Comparison of ENCODE assay signal across 2 fruit fly cellular contexts in genomic region chrX:7702160-7702907, dm6.
TF ChIP-seq lines count a peak whose summit lies in the region.

No protein-coding gene starts in this region.

TF ChIP-seq in whole organism, adult, 20 proteins besides CTCF, POLR2A, EP300 and RAD21 (continued from another document):
- TF ChIP-seq Clk (GFP tag; optimal IDR thresholded peaks at IDR 0.05; lab: Kevin White, UChicago): no peak

TF ChIP-seq in whole organism, embryonic, 481 proteins besides CTCF, POLR2A, EP300 and RAD21 (continued from another document):
- TF ChIP-seq al (GFP tag; IDR thresholded peaks at IDR 0.05; lab: Robert Waterston, UW): 0 out of 2 replicates have a peak, but pooled peaks have one; percentile 15
- TF ChIP-seq CG16813 (GFP tag; IDR thresholded peaks at IDR 0.05; lab: Robert Waterston, UW; ENCODE audit: partially characterized antibody): peak; percentile 19; the same call in 1 of the 3 replicates
- TF ChIP-seq hth (optimal IDR thresholded peaks at IDR 0.05; lab: Kevin White, UChicago): no peak
- TF ChIP-seq Opbp (GFP tag; IDR thresholded peaks at IDR 0.05; lab: Robert Waterston, UW; ENCODE audit: partially characterized antibody): no peak
- no peak for TF ChIP-seq ap (GFP tag; IDR thresholded peaks at IDR 0.05; lab: Robert Waterston, UW)
- TF ChIP-seq gro (GFP tag; optimal IDR thresholded peaks at IDR 0.05; lab: Kevin White, UChicago): no peak
- TF ChIP-seq Med (GFP tag; lab: Kevin White, UChicago): peak; percentile 77
- TF ChIP-seq CG1832 (GFP tag; optimal IDR thresholded peaks at IDR 0.05; lab: Kevin White, UChicago): peak; percentile 88
- TF ChIP-seq CG18476 (GFP tag; optimal IDR thresholded peaks at IDR 0.05; lab: Kevin White, UChicago): no peak
- peak; percentile 38 for TF ChIP-seq wek (GFP tag; optimal IDR thresholded peaks at IDR 0.05; lab: Kevin White, UChicago)
- TF ChIP-seq bowl (GFP tag; IDR thresholded peaks at IDR 0.05; lab: Robert Waterston, UW): 0 out of 2 replicates have a peak, but pooled peaks have one; percentile 6
- no peak for TF ChIP-seq YL-1 (GFP tag; optimal IDR thresholded peaks at IDR 0.05; lab: Kevin White, UChicago)
- peak; percentile 77 for TF ChIP-seq vvl (GFP tag; IDR thresholded peaks at IDR 0.05; lab: Robert Waterston, UW)
- TF ChIP-seq exex (tag; optimal IDR thresholded peaks at IDR 0.05; lab: Kevin White, UChicago): peak; percentile 8
- TF ChIP-seq CG17328 (GFP tag; IDR thresholded peaks at IDR 0.05; lab: Robert Waterston, UW): 0 out of 2 replicates have a peak, but pooled peaks have one; percentile 39
- peak; percentile 40 for TF ChIP-seq Nf-YC (tag; optimal IDR thresholded peaks at IDR 0.05; lab: Kevin White, UChicago)
- TF ChIP-seq pfk (GFP tag; optimal IDR thresholded peaks at IDR 0.05; lab: Kevin White, UChicago): peak; percentile 1
- peak; percentile 35 for TF ChIP-seq Drgx (GFP tag; IDR thresholded peaks at IDR 0.05; lab: Robert Waterston, UW)
- TF ChIP-seq ERR (GFP tag; optimal IDR thresholded peaks at IDR 0.05; lab: Kevin White, UChicago): no peak
- TF ChIP-seq CG17385 (GFP tag; optimal IDR thresholded peaks at IDR 0.05; lab: Kevin White, UChicago): peak; percentile 88
- TF ChIP-seq Deaf1 (tag; optimal IDR thresholded peaks at IDR 0.05; lab: Kevin White, UChicago): peak; percentile 30
- TF ChIP-seq yki (optimal IDR thresholded peaks at IDR 0.05; lab: Kevin White, UChicago): peak; percentile 63
- peak; percentile 64; the same call in 1 of the 2 replicates for TF ChIP-seq rib (GFP tag; IDR thresholded peaks at IDR 0.05; lab: Robert Waterston, UW)
- peak; percentile 32; the same call in 1 of the 3 replicates for TF ChIP-seq ci (GFP tag; IDR thresholded peaks at IDR 0.05; lab: Robert Waterston, UW)
- peak; percentile 33; the same call in 1 of the 3 replicates for TF ChIP-seq Aef1 (GFP tag; IDR thresholded peaks at IDR 0.05; lab: Robert Waterston, UW)
- TF ChIP-seq CG6791 (GFP tag; IDR thresholded peaks at IDR 0.05; lab: Robert Waterston, UW; ENCODE audit: partially characterized antibody): no peak
- TF ChIP-seq CG4360 (GFP tag; IDR thresholded peaks at IDR 0.05; lab: Robert Waterston, UW): peak; percentile 97
- TF ChIP-seq CG2678 (tag; optimal IDR thresholded peaks at IDR 0.05; lab: Kevin White, UChicago): no peak
- TF ChIP-seq Rfx (GFP tag; IDR thresholded peaks at IDR 0.05; lab: Robert Waterston, UW): peak; percentile 49; the same call in 1 of the 2 replicates
- peak; percentile 8 for TF ChIP-seq her (GFP tag; optimal IDR thresholded peaks at IDR 0.05; lab: Kevin White, UChicago)
- TF ChIP-seq Xbp1 (GFP tag; optimal IDR thresholded peaks at IDR 0.05; lab: Kevin White, UChicago): no peak
- TF ChIP-seq Optix (GFP tag; IDR thresholded peaks at IDR 0.05; lab: Robert Waterston, UW): 0 out of 3 replicates have a peak, but pooled peaks have one; percentile 26
- 0 out of 2 replicates have a peak, but pooled peaks have one; percentile 20 for TF ChIP-seq CG10321 (GFP tag; IDR thresholded peaks at IDR 0.05; lab: Robert Waterston, UW)
- peak; percentile 23 for TF ChIP-seq HLHmδ (GFP tag; optimal IDR thresholded peaks at IDR 0.05; lab: Kevin White, UChicago)
- TF ChIP-seq CG32532 (GFP tag; IDR thresholded peaks at IDR 0.05; lab: Robert Waterston, UW): peak; percentile 65; the same call in 1 of the 2 replicates
- peak; percentile 43 for TF ChIP-seq CG34376 (GFP tag; optimal IDR thresholded peaks at IDR 0.05; lab: Kevin White, UChicago)
- TF ChIP-seq Nf-YB (GFP tag; optimal IDR thresholded peaks at IDR 0.05; lab: Kevin White, UChicago): peak; percentile 26
- no peak for TF ChIP-seq sima (GFP tag; optimal IDR thresholded peaks at IDR 0.05; lab: Kevin White, UChicago)
- TF ChIP-seq CG8290 (GFP tag; optimal IDR thresholded peaks at IDR 0.05; lab: Kevin White, UChicago): no peak
- peak in 1 of 2 experiments; percentile 24 for TF ChIP-seq CG8290 (tag; optimal IDR thresholded peaks at IDR 0.05; lab: Kevin White, UChicago)
- TF ChIP-seq gcm (GFP tag; optimal IDR thresholded peaks at IDR 0.05; lab: Kevin White, UChicago): peak; percentile 7
- TF ChIP-seq Neu2 (GFP tag; optimal IDR thresholded peaks at IDR 0.05; lab: Kevin White, UChicago; ENCODE audit: borderline replicate concordance): no peak
- TF ChIP-seq CG2199 (GFP tag; IDR thresholded peaks at IDR 0.05; lab: Robert Waterston, UW): peak; percentile 69; the same call in 1 of the 3 replicates
- TF ChIP-seq CG12769 (tag; optimal IDR thresholded peaks at IDR 0.05; lab: Kevin White, UChicago): peak; percentile 95
- TF ChIP-seq CG3163 (GFP tag; optimal IDR thresholded peaks at IDR 0.05; lab: Kevin White, UChicago): peak; percentile 34
- 0 out of 3 replicates have a peak, but pooled peaks have one; percentile 23 for TF ChIP-seq otp (GFP tag; IDR thresholded peaks at IDR 0.05; lab: Robert Waterston, UW)
- 0 out of 3 replicates have a peak, but pooled peaks have one; percentile 17 for TF ChIP-seq Dbx (GFP tag; IDR thresholded peaks at IDR 0.05; lab: Robert Waterston, UW)
- no peak for TF ChIP-seq cwo (GFP tag; optimal IDR thresholded peaks at IDR 0.05; lab: Kevin White, UChicago)
- TF ChIP-seq sd (tag; optimal IDR thresholded peaks at IDR 0.05; lab: Kevin White, UChicago): peak; percentile 19
- peak; percentile 56 for TF ChIP-seq cg (GFP tag; optimal IDR thresholded peaks at IDR 0.05; lab: Kevin White, UChicago)
- peak; percentile 94 to 95 for TF ChIP-seq Trl (optimal IDR thresholded peaks at IDR 0.05; lab: Kevin White, UChicago)
- no peak for TF ChIP-seq Trl (GFP tag; optimal IDR thresholded peaks at IDR 0.05; lab: Kevin White, UChicago)
- peak; percentile 72 for TF ChIP-seq crol (GFP tag; IDR thresholded peaks at IDR 0.05; lab: Robert Waterston, UW)
- no peak for TF ChIP-seq CG12071 (GFP tag; optimal IDR thresholded peaks at IDR 0.05; lab: Kevin White, UChicago)
- TF ChIP-seq CG7987 (GFP tag; optimal IDR thresholded peaks at IDR 0.05; lab: Kevin White, UChicago): peak; percentile 29
